Worm (Caenorhabditis elegans) whole organism, late embryonic: ENCODE data around the gene srt-33.

Source experiments
- F13H6.1 ChIP-seq: sonication (generic microtip); optimal IDR thresholded peaks from 2 replicates; lab custom pipeline; 2016; ENCODE audit warnings: missing genetic modification characterization, missing compliant biosample characterization
- ama-1 ChIP-seq: fragments of 150-350 bp; optimal IDR thresholded peaks from 2 replicates; lab custom pipeline; 2014
- ets-4 ChIP-seq: sonication (generic microtip); optimal IDR thresholded peaks from 2 replicates; lab custom pipeline; 2016; ENCODE audit warnings: missing genetic modification characterization, missing compliant biosample characterization
- fkh-10 ChIP-seq: fragments of 150-350 bp; optimal IDR thresholded peaks from 2 replicates; lab custom pipeline; 2014; ENCODE audit warnings: missing biosample characterization, missing genetic modification reagents, missing genetic modification characterization
- lim-6 ChIP-seq: sonication (generic microtip); optimal IDR thresholded peaks from 2 replicates; lab custom pipeline; 2016; ENCODE audit warnings: missing genetic modification characterization, missing compliant biosample characterization
- pqm-1 ChIP-seq: sonication (generic microtip); optimal IDR thresholded peaks from 2 replicates; lab custom pipeline; 2016; ENCODE audit warnings: missing genetic modification characterization, missing compliant biosample characterization
- tbx-7 ChIP-seq: sonication (generic microtip); optimal IDR thresholded peaks from 2 replicates; lab custom pipeline; 2016; ENCODE audit warnings: missing genotype, missing genetic modification characterization, missing compliant biosample characterization
- ztf-16 ChIP-seq: sonication (generic microtip); optimal IDR thresholded peaks from 2 replicates; lab custom pipeline; 2017; ENCODE audit warnings: missing genetic modification characterization, missing compliant biosample characterization

ce11 chrV:14248654-14249053 is 31.0 kb downstream of the srt-33 start, which contains the start of gene K02E11.6:
- TF ChIP-seq ztf-16 (no peak), ama-1 (lab: Kevin White, UChicago) (no peak), pqm-1 (tag; lab: Kevin White, UChicago) (no peak), F13H6.1 (tag; lab: Kevin White, UChicago) (no peak), fkh-10 (no peak), ets-4 (tag; lab: Kevin White, UChicago) (no peak), tbx-7 (tag; lab: Kevin White, UChicago) (no peak), lim-6 (tag; lab: Kevin White, UChicago) (no peak)
